Fruit fly (Drosophila melanogaster): ENCODE data around the gene CG14074.

Gene CG14074

dm6 chr3L:18840370-18841007 lies 25.5 kb upstream of the CG14074 start (continued):
- TF ChIP-seq chif (GFP tag; optimal IDR thresholded peaks at IDR 0.05) (peak in 1 of 2 experiments; percentile 40), CG1529 (GFP tag; optimal IDR thresholded peaks at IDR 0.05) (no peak), tap (tag; optimal IDR thresholded peaks at IDR 0.05) (peak; percentile 10), CG15479 (GFP tag; optimal IDR thresholded peaks at IDR 0.05) (peak; percentile 96), CG34376 (GFP tag; optimal IDR thresholded peaks at IDR 0.05) (peak; percentile 34), CG12769 (tag; optimal IDR thresholded peaks at IDR 0.05) (peak; percentile 53), CG18476 (GFP tag; optimal IDR thresholded peaks at IDR 0.05) (no peak), Blimp-1 (GFP tag; optimal IDR thresholded peaks at IDR 0.05) (peak; percentile 11), knrl (GFP tag; IDR thresholded peaks at IDR 0.05; ENCODE audit: partially characterized antibody) (no peak), dpn (GFP tag; optimal IDR thresholded peaks at IDR 0.05) (peak in 1 of 2 experiments; percentile 25), BEAF-32 (GFP tag; optimal IDR thresholded peaks at IDR 0.05) (peak; percentile 70), pnt (GFP tag; optimal IDR thresholded peaks at IDR 0.05) (peak; percentile 24), bab2 (GFP tag; optimal IDR thresholded peaks at IDR 0.05) (peak; percentile 13), C15 (GFP tag; IDR thresholded peaks at IDR 0.05) (no peak), stwl (tag; optimal IDR thresholded peaks at IDR 0.05) (peak; percentile 24), Oaz (GFP tag; IDR thresholded peaks at IDR 0.05) (no peak), CG3995 (GFP tag; optimal IDR thresholded peaks at IDR 0.05) (peak; percentile 2), Chrac-16 (GFP tag; optimal IDR thresholded peaks at IDR 0.05) (peak; percentile 17), CG2875 (GFP tag; optimal IDR thresholded peaks at IDR 0.05) (no peak), her (GFP tag; optimal IDR thresholded peaks at IDR 0.05) (peak; percentile 19), bcd (GFP tag; optimal IDR thresholded peaks at IDR 0.05) (peak; percentile 0), CG8290 (GFP tag; optimal IDR thresholded peaks at IDR 0.05) (no peak), CG8290 (tag; optimal IDR thresholded peaks at IDR 0.05) (peak in 1 of 2 experiments; percentile 69), CG2712 (tag; optimal IDR thresholded peaks at IDR 0.05) (peak; percentile 55), Sry-δ (GFP tag; optimal IDR thresholded peaks at IDR 0.05) (peak; percentile 78), Hand (GFP tag; optimal IDR thresholded peaks at IDR 0.05) (no peak), ham (GFP tag; IDR thresholded peaks at IDR 0.05) (no peak), ewg (GFP tag; optimal IDR thresholded peaks at IDR 0.05) (peak; percentile 4), lola (GFP tag; optimal IDR thresholded peaks at IDR 0.05) (peak in 1 of 3 experiments; percentile 7), org-1 (GFP tag; optimal IDR thresholded peaks at IDR 0.05) (no peak), tll (GFP tag; optimal IDR thresholded peaks at IDR 0.05) (peak in 1 of 2 experiments; percentile 29), zf30C (GFP tag; optimal IDR thresholded peaks at IDR 0.05) (peak; percentile 88), CG4854 (GFP tag; optimal IDR thresholded peaks at IDR 0.05) (no peak), CG15011 (GFP tag; optimal IDR thresholded peaks at IDR 0.05) (no peak), lbe (GFP tag; optimal IDR thresholded peaks at IDR 0.05) (no peak), CG7786 (GFP tag; optimal IDR thresholded peaks at IDR 0.05) (peak; percentile 5), CG8944 (GFP tag; optimal IDR thresholded peaks at IDR 0.05) (peak; percentile 4), sqz (GFP tag; optimal IDR thresholded peaks at IDR 0.05) (no peak), HLHmδ (GFP tag; optimal IDR thresholded peaks at IDR 0.05) (peak; percentile 83), CG32772 (GFP tag; IDR thresholded peaks at IDR 0.05) (no peak), oc (tag; optimal IDR thresholded peaks at IDR 0.05) (peak; percentile 66), ftz-f1 (GFP tag; optimal IDR thresholded peaks at IDR 0.05) (no peak), CG13624 (GFP tag; optimal IDR thresholded peaks at IDR 0.05) (peak; percentile 20), phol (tag; optimal IDR thresholded peaks at IDR 0.05) (peak; percentile 24), CG7556 (GFP tag; optimal IDR thresholded peaks at IDR 0.05) (no peak), CG10267 (tag; optimal IDR thresholded peaks at IDR 0.05) (peak; percentile 14), slp2 (GFP tag; optimal IDR thresholded peaks at IDR 0.05) (no peak), CG15601 (tag; optimal IDR thresholded peaks at IDR 0.05) (peak; percentile 2), trh (GFP tag; optimal IDR thresholded peaks at IDR 0.05) (no peak)
